Fruit fly (Drosophila melanogaster) whole organism, embryonic: ENCODE data around the gene Dh31.
A peak's percentile ranks its signal among the peaks of the same experiment; 100 is the strongest.

Experiments
- Antp ChIP-seq: fragments of 200-800 bp; sonication (Bioruptor generic); optimal IDR thresholded peaks from 3 replicates; lab custom pipeline; 2016; ENCODE audit warnings: missing biosample characterization, missing genetic modification characterization
- CG12744 ChIP-seq: fragments of 200-800 bp; sonication (Bioruptor generic); optimal IDR thresholded peaks from 2 replicates; lab custom pipeline; 2016; ENCODE audit warnings: missing biosample characterization, missing genetic modification characterization
- CG12942 ChIP-seq: fragments of 200-800 bp; sonication (Bioruptor generic); optimal IDR thresholded peaks from 3 replicates; lab custom pipeline; 2016; ENCODE audit warnings: missing biosample characterization, missing genetic modification characterization
- CG13894 ChIP-seq: fragments of 200-800 bp; sonication (Bioruptor generic); optimal IDR thresholded peaks from 3 replicates; lab custom pipeline; 2018; ENCODE audit warnings: missing biosample characterization, mild to moderate bottlenecking, missing genetic modification characterization, moderate library complexity
- CG14014 ChIP-seq: fragments of 200-800 bp; sonication (Bioruptor generic); IDR thresholded peaks from 2 replicates; pipeline ENCODE4 v1.3.6; 2022; ENCODE audit warnings: missing biosample characterization, missing genetic modification characterization
- CG14667 ChIP-seq: fragments of 200-800 bp; sonication (Bioruptor generic); IDR thresholded peaks from 2 replicates; pipeline ENCODE4 v1.3.6; 2022; ENCODE audit warnings: missing biosample characterization, missing genetic modification characterization
- CG17385 ChIP-seq: fragments of 200-800 bp; sonication (Bioruptor generic); optimal IDR thresholded peaks from 3 replicates; lab custom pipeline; 2018; ENCODE audit warnings: missing biosample characterization, mild to moderate bottlenecking, missing genetic modification characterization
- CG18262 ChIP-seq: fragments of 200-800 bp; optimal IDR thresholded peaks from 3 replicates; lab custom pipeline; 2019; ENCODE audit warnings: missing biosample characterization, mild to moderate bottlenecking, missing genetic modification characterization, moderate library complexity
- CG2199 ChIP-seq: fragments of 200-800 bp; sonication (Bioruptor generic); IDR thresholded peaks from 3 replicates; pipeline ENCODE4 v1.3.6; 2022; ENCODE audit warnings: missing biosample characterization, missing genetic modification characterization
- CG30431 ChIP-seq: fragments of 200-800 bp; sonication (Bioruptor generic); optimal IDR thresholded peaks from 2 replicates; lab custom pipeline; 2017; ENCODE audit warnings: missing biosample characterization, missing genetic modification characterization
- CG3065 ChIP-seq: fragments of 200-800 bp; sonication (Bioruptor generic); optimal IDR thresholded peaks from 2 replicates; lab custom pipeline; 2016; ENCODE audit warnings: missing biosample characterization, missing genetic modification characterization
- CG31388 ChIP-seq: fragments of 200-800 bp; sonication (Bioruptor generic); optimal IDR thresholded peaks from 2 replicates; lab custom pipeline; 2016; ENCODE audit warnings: missing biosample characterization, missing genetic modification characterization
- CG32767 ChIP-seq: fragments of 200-800 bp; sonication (Bioruptor generic); IDR thresholded peaks from 2 replicates; pipeline ENCODE4 v1.3.6; 2022; ENCODE audit warnings: missing biosample characterization, missing genetic modification characterization
- CG33213 ChIP-seq: fragments of 200-800 bp; sonication (Bioruptor generic); optimal IDR thresholded peaks from 3 replicates; lab custom pipeline; 2016; ENCODE audit warnings: missing biosample characterization, missing genetic modification characterization
- CG3847 ChIP-seq: fragments of 200-800 bp; sonication (Bioruptor generic); IDR thresholded peaks from 2 replicates; pipeline ENCODE4 v1.3.6; 2022; ENCODE audit warnings: missing biosample characterization, missing genetic modification characterization
- CG4328 ChIP-seq: fragments of 200-800 bp; sonication (Bioruptor generic); optimal IDR thresholded peaks from 3 replicates; lab custom pipeline; 2017; ENCODE audit warnings: missing biosample characterization, missing genetic modification reagents, missing genetic modification characterization
- CG4404 ChIP-seq: fragments of 200-800 bp; sonication (Bioruptor generic); IDR thresholded peaks from 2 replicates; pipeline ENCODE4 v1.3.6; 2022; ENCODE audit warnings: missing biosample characterization, missing genetic modification characterization
- CG6683 ChIP-seq: fragments of 200-800 bp; sonication (Bioruptor generic); optimal IDR thresholded peaks from 2 replicates; lab custom pipeline; 2017; ENCODE audit warnings: missing biosample characterization, mild to moderate bottlenecking, missing genetic modification characterization, missing genetic modification reagents
- CG9727 ChIP-seq: fragments of 200-800 bp; sonication (Bioruptor generic); optimal IDR thresholded peaks from 3 replicates; lab custom pipeline; 2017; ENCODE audit warnings: missing biosample characterization, mild to moderate bottlenecking, missing genetic modification characterization
- CG9876 ChIP-seq: fragments of 200-800 bp; sonication (Bioruptor generic); optimal IDR thresholded peaks from 2 replicates; lab custom pipeline; 2016; ENCODE audit warnings: missing biosample characterization, missing genetic modification characterization
- Gsc ChIP-seq: fragments of 200-800 bp; sonication (Bioruptor generic); IDR thresholded peaks from 2 replicates; pipeline ENCODE4 v1.3.6; 2022; ENCODE audit warnings: missing biosample characterization, missing genetic modification characterization
- HLH3B ChIP-seq: fragments of 200-800 bp; sonication (Bioruptor generic); IDR thresholded peaks from 2 replicates; pipeline ENCODE4 v1.3.6; 2022; ENCODE audit warnings: missing biosample characterization, missing genetic modification characterization
- Kr ChIP-seq: fragments of 200-800 bp; sonication (Bioruptor generic); optimal IDR thresholded peaks from 2 replicates; lab custom pipeline; 2017; ENCODE audit warnings: missing biosample characterization, mild to moderate bottlenecking, missing genetic modification characterization
- Oli ChIP-seq: fragments of 200-800 bp; sonication (Bioruptor generic); optimal IDR thresholded peaks from 2 replicates; lab custom pipeline; 2018; ENCODE audit warnings: missing biosample characterization, mild to moderate bottlenecking, missing genetic modification characterization, moderate library complexity
- Rx ChIP-seq: fragments of 200-800 bp; sonication (Bioruptor generic); IDR thresholded peaks from 2 replicates; pipeline ENCODE4 v1.3.6; 2022; ENCODE audit warnings: missing biosample characterization, missing genetic modification characterization
- Side ChIP-seq: fragments of 200-800 bp; sonication (Bioruptor generic); optimal IDR thresholded peaks from 2 replicates; lab custom pipeline; 2016; ENCODE audit warnings: missing biosample characterization, missing genetic modification characterization
- Sin3A ChIP-seq: fragments of >200 bp; optimal IDR thresholded peaks from 2 replicates; lab custom pipeline; 2018
- Sox102F ChIP-seq: fragments of 200-800 bp; sonication (Bioruptor generic); optimal IDR thresholded peaks from 2 replicates; lab custom pipeline; 2018; ENCODE audit warnings: missing biosample characterization, mild to moderate bottlenecking, missing genetic modification characterization, moderate library complexity
- Ssrp ChIP-seq: fragments of 200-800 bp; sonication (Bioruptor generic); optimal IDR thresholded peaks from 2 replicates; lab custom pipeline; 2018; ENCODE audit warnings: missing biosample characterization, mild to moderate bottlenecking, missing genetic modification characterization, moderate library complexity
- bcd ChIP-seq: fragments of 200-800 bp; sonication (Bioruptor generic); optimal IDR thresholded peaks from 2 replicates; lab custom pipeline; 2017; ENCODE audit warnings: missing biosample characterization, mild to moderate bottlenecking, missing genetic modification characterization
- bsh ChIP-seq, 2 experiments: fragments of 200-800 bp; sonication (Bioruptor generic); optimal IDR thresholded peaks; 2 replicates each; lab custom pipeline; 2017 to 2018; ENCODE audit warnings: mild to moderate bottlenecking in 2 of 2, missing biosample characterization in 2 of 2, missing genetic modification characterization in 2 of 2, moderate library complexity in 1 of 2
- crc ChIP-seq: fragments of 200-800 bp; sonication (Bioruptor generic); optimal IDR thresholded peaks from 2 replicates; lab custom pipeline; 2016; ENCODE audit warnings: missing biosample characterization, missing genetic modification characterization
- croc ChIP-seq: fragments of 200-800 bp; sonication (Bioruptor generic); conservative IDR thresholded peaks from 3 replicates; pipeline ENCODE4 v1.3.6; 2022; ENCODE audit warnings: missing biosample characterization, missing genetic modification characterization
- disco-r ChIP-seq: fragments of 200-800 bp; sonication (Bioruptor generic); optimal IDR thresholded peaks from 2 replicates; lab custom pipeline; 2016; ENCODE audit warnings: missing biosample characterization, missing genetic modification characterization
- eve ChIP-seq, 2 experiments: fragments of >200 bp; optimal IDR thresholded peaks; 2 replicates each; lab custom pipeline; 2017; ENCODE audit warnings: missing biosample characterization in 2 of 2, missing genetic modification characterization in 2 of 2
- fu2 ChIP-seq: fragments of 200-800 bp; sonication (Bioruptor generic); optimal IDR thresholded peaks from 2 replicates; lab custom pipeline; 2016; ENCODE audit warnings: missing biosample characterization, missing genetic modification characterization
- gro ChIP-seq: fragments of 200-800 bp; sonication (Bioruptor generic); optimal IDR thresholded peaks from 2 replicates; lab custom pipeline; 2016; ENCODE audit warnings: missing biosample characterization, missing genetic modification characterization
- kni ChIP-seq: fragments of 200-800 bp; sonication (Bioruptor generic); optimal IDR thresholded peaks from 3 replicates; lab custom pipeline; 2017; ENCODE audit warnings: mild to moderate bottlenecking, missing biosample characterization, missing genetic modification reagents, missing genetic modification characterization
- mam ChIP-seq: fragments of 200-800 bp; sonication (Bioruptor generic); optimal IDR thresholded peaks from 3 replicates; lab custom pipeline; 2016; ENCODE audit warnings: missing biosample characterization, missing genetic modification characterization
- phol ChIP-seq: fragments of 200-800 bp; sonication (Bioruptor generic); optimal IDR thresholded peaks from 3 replicates; lab custom pipeline; 2018; ENCODE audit warnings: missing biosample characterization, mild to moderate bottlenecking, missing genetic modification characterization, moderate library complexity
- ranshi ChIP-seq: fragments of 200-800 bp; sonication (Bioruptor generic); IDR thresholded peaks from 2 replicates; pipeline ENCODE4 v1.3.6; 2022; ENCODE audit warnings: missing biosample characterization, missing genetic modification characterization
- ro ChIP-seq: fragments of 200-800 bp; sonication (Bioruptor generic); IDR thresholded peaks from 2 replicates; pipeline ENCODE4 v1.3.6; 2022; ENCODE audit warnings: missing biosample characterization, missing genetic modification characterization
- sens ChIP-seq: fragments of 200-800 bp; sonication (Bioruptor generic); peaks from one replicate; lab custom pipeline; 2016; ENCODE audit warnings: missing biosample characterization, missing genetic modification characterization
- sima ChIP-seq: fragments of 200-800 bp; sonication (Bioruptor generic); optimal IDR thresholded peaks from 2 replicates; lab custom pipeline; 2016; ENCODE audit warnings: missing biosample characterization, missing genetic modification characterization
- sisA ChIP-seq: fragments of 200-800 bp; sonication (Bioruptor generic); IDR thresholded peaks from 2 replicates; pipeline ENCODE4 v1.3.6; 2022; ENCODE audit warnings: missing biosample characterization, missing genetic modification characterization
- slbo ChIP-seq: fragments of 200-800 bp; sonication (Bioruptor generic); IDR thresholded peaks from 2 replicates; pipeline ENCODE4 v1.3.6; 2022; ENCODE audit warnings: missing biosample characterization, missing genetic modification characterization
- so ChIP-seq: fragments of 200-800 bp; sonication (Bioruptor generic); IDR thresholded peaks from 3 replicates; pipeline ENCODE4 v1.3.6; 2022; ENCODE audit warnings: missing biosample characterization, missing genetic modification characterization
- tap ChIP-seq: fragments of 200-800 bp; optimal IDR thresholded peaks from 3 replicates; lab custom pipeline; 2019; ENCODE audit warnings: missing biosample characterization, mild to moderate bottlenecking, missing genetic modification characterization, moderate library complexity
- unpg ChIP-seq: fragments of 200-800 bp; sonication (Bioruptor generic); optimal IDR thresholded peaks from 3 replicates; lab custom pipeline; 2018; ENCODE audit warnings: missing biosample characterization, mild to moderate bottlenecking, missing genetic modification characterization, moderate library complexity
- vfl ChIP-seq: fragments of 200-800 bp; sonication (Bioruptor generic); optimal IDR thresholded peaks from 2 replicates; lab custom pipeline; 2016; ENCODE audit warnings: missing biosample characterization, missing genetic modification characterization
- wek ChIP-seq: fragments of 200-800 bp; sonication (Bioruptor generic); optimal IDR thresholded peaks from 3 replicates; lab custom pipeline; 2018; ENCODE audit warnings: missing biosample characterization, mild to moderate bottlenecking, missing genetic modification characterization, moderate library complexity
- zen2 ChIP-seq: fragments of 200-800 bp; sonication (Bioruptor generic); IDR thresholded peaks from 3 replicates; pipeline ENCODE4 v1.3.6; 2022; ENCODE audit warnings: missing biosample characterization, missing genetic modification characterization; ENCODE audit not compliant: partially characterized antibody

Gene Dh31

DNA sequence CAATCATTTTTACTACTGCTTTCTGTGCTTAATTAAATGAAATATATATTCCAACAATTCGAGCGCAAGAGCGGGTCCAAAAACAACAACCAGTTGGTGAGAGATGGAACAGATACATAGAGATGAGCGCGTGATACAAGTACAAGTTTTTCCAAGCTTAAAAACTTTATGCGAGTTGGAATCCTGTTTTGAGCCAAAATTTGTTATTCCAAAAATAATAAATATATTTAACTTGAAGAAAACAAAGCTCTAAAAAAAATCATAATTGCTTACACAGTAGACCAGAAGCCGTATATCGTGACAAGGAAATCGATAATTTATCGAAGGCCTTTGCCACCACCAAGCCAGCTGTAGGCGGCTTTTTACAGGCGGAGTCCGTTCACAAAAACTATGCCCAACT, 8.1 kb upstream of the Dh31 start, which contains the start of the genes CG13097 and PIG-U (continued):
- TF ChIP-seq croc (peak; percentile 70), CG3065 (peak; percentile 53), bcd (no peak), CG18262 (peak; percentile 75), CG4328 (GFP tag; lab: Kevin White, UChicago) (peak; percentile 78), Side (GFP tag; lab: Kevin White, UChicago) (peak; percentile 68), vfl (GFP tag; lab: Kevin White, UChicago) (peak; percentile 83), so (GFP tag; lab: Robert Waterston, UW) (peak; percentile 71; the same call in 2 of the 3 replicates), sens (peak; percentile 97), wek (GFP tag; lab: Kevin White, UChicago) (no peak), disco-r (GFP tag; lab: Kevin White, UChicago) (peak; percentile 30), zen2 (peak; percentile 83; the same call in 2 of the 3 replicates), bsh (GFP tag; optimal IDR thresholded peaks at IDR 0.05; lab: Kevin White, UChicago) (peak in 1 of 2 experiments; percentile 79), CG3847 (peak; percentile 83), CG33213 (GFP tag; lab: Kevin White, UChicago) (peak; percentile 78), CG2199 (GFP tag; lab: Robert Waterston, UW) (0 out of 3 replicates have a peak, but pooled peaks have one; percentile 10), Sox102F (GFP tag; lab: Kevin White, UChicago) (no peak), CG32767 (peak; percentile 57; the same call in 1 of the 2 replicates), Ssrp (tag; lab: Kevin White, UChicago) (peak; percentile 63), Oli (tag; lab: Kevin White, UChicago) (peak; percentile 57), Rx (peak; percentile 59; the same call in 1 of the 2 replicates), fu2 (GFP tag; lab: Kevin White, UChicago) (peak; percentile 59), CG14014 (GFP tag; lab: Robert Waterston, UW) (peak; percentile 73), sisA (GFP tag; lab: Robert Waterston, UW) (peak; percentile 76), Sin3A (peak; percentile 71), CG31388 (GFP tag; lab: Kevin White, UChicago) (peak; percentile 49), HLH3B (GFP tag; lab: Robert Waterston, UW) (peak; percentile 67; the same call in 1 of the 2 replicates), unpg (no peak), CG9876 (GFP tag; lab: Kevin White, UChicago) (peak; percentile 35), sima (GFP tag; lab: Kevin White, UChicago) (peak; percentile 38), CG30431 (GFP tag; lab: Kevin White, UChicago) (no peak), CG6683 (GFP tag; lab: Kevin White, UChicago) (peak; percentile 65), phol (peak; percentile 79), ranshi (GFP tag; lab: Robert Waterston, UW) (peak; percentile 85), CG12942 (GFP tag; lab: Kevin White, UChicago) (peak; percentile 85), ro (no peak), CG13894 (tag; lab: Kevin White, UChicago) (peak; percentile 86), tap (tag; lab: Kevin White, UChicago) (peak; percentile 68), slbo (peak; percentile 92), eve (GFP tag; optimal IDR thresholded peaks at IDR 0.05; lab: Kevin White, UChicago) (no peak), CG9727 (GFP tag; lab: Kevin White, UChicago) (peak; percentile 77), Kr (no peak), crc (GFP tag; lab: Kevin White, UChicago) (peak; percentile 44), kni (GFP tag; lab: Kevin White, UChicago) (no peak), CG14667 (GFP tag; lab: Robert Waterston, UW) (peak; percentile 64), Gsc (no peak), mam (GFP tag; lab: Kevin White, UChicago) (peak; percentile 86), Antp (GFP tag; lab: Kevin White, UChicago) (peak; percentile 64), CG4404 (GFP tag; lab: Robert Waterston, UW) (peak; percentile 68), CG12744 (GFP tag; lab: Kevin White, UChicago) (peak; percentile 67), CG17385 (GFP tag; lab: Kevin White, UChicago) (peak; percentile 74), gro (peak; percentile 86)
